Fruit fly (Drosophila melanogaster): ENCODE measurements around the gene rdgA.

- TF ChIP-seq Fer2 (tag; optimal IDR thresholded peaks at IDR 0.05): no peak
- no peak for TF ChIP-seq nmo (GFP tag; optimal IDR thresholded peaks at IDR 0.05)
- TF ChIP-seq CG10959 (GFP tag; IDR thresholded peaks at IDR 0.05): no peak
Observed at dm6 chrX:9077558-9077957, 170.7 kb downstream of the rdgA start.

Data from whole organism, embryonic.